Fruit fly (Drosophila melanogaster) whole organism, embryonic: Measurements from ENCODE around the gene spel1.

Source experiments
- BEAF-32 ChIP-seq: fragments of 200-800 bp; sonication (Bioruptor generic); optimal IDR thresholded peaks from 3 replicates; lab custom pipeline; 2017; ENCODE audit warnings: missing biosample characterization, missing genetic modification characterization, mild to moderate bottlenecking, moderate library complexity, missing genetic modification reagents
- Blimp-1 ChIP-seq: fragments of 200-800 bp; sonication (Bioruptor generic); optimal IDR thresholded peaks from 3 replicates; lab custom pipeline; 2018; ENCODE audit warnings: missing biosample characterization, missing genetic modification characterization, mild to moderate bottlenecking, moderate library complexity, missing genetic modification reagents
- CG10147 ChIP-seq: fragments of 200-800 bp; sonication (Bioruptor generic); optimal IDR thresholded peaks from 2 replicates; lab custom pipeline; 2019; ENCODE audit warnings: missing biosample characterization, mild to moderate bottlenecking, missing genetic modification characterization, moderate library complexity
- CG1024 ChIP-seq: fragments of 200-800 bp; sonication (Bioruptor generic); IDR thresholded peaks from 2 replicates; pipeline ENCODE4 v1.3.6; 2022; ENCODE audit warnings: missing biosample characterization, missing genetic modification characterization
- CG12391 ChIP-seq: fragments of 200-800 bp; sonication (Bioruptor generic); optimal IDR thresholded peaks from 3 replicates; lab custom pipeline; 2018; ENCODE audit warnings: missing biosample characterization, mild to moderate bottlenecking, missing genetic modification characterization, moderate library complexity
- CG12744 ChIP-seq: fragments of 200-800 bp; sonication (Bioruptor generic); optimal IDR thresholded peaks from 2 replicates; lab custom pipeline; 2016; ENCODE audit warnings: missing biosample characterization, missing genetic modification characterization
- CG14710 ChIP-seq: fragments of 200-800 bp; sonication (Bioruptor generic); optimal IDR thresholded peaks from 3 replicates; lab custom pipeline; 2019; ENCODE audit warnings: missing biosample characterization, mild to moderate bottlenecking, missing genetic modification characterization, moderate library complexity
- CG15269 ChIP-seq: fragments of 200-800 bp; sonication (Bioruptor generic); optimal IDR thresholded peaks from 2 replicates; lab custom pipeline; 2018; ENCODE audit warnings: missing biosample characterization, mild to moderate bottlenecking, missing genetic modification characterization, moderate library complexity
- CG1529 ChIP-seq: fragments of 200-800 bp; sonication (Bioruptor generic); optimal IDR thresholded peaks from 3 replicates; lab custom pipeline; 2018; ENCODE audit warnings: missing biosample characterization, missing genetic modification characterization
- CG15479 ChIP-seq: fragments of 200-800 bp; sonication (Bioruptor generic); optimal IDR thresholded peaks from 3 replicates; lab custom pipeline; 2019; ENCODE audit warnings: missing biosample characterization, mild to moderate bottlenecking, missing genetic modification characterization, moderate library complexity
- CG15696 ChIP-seq: fragments of 200-800 bp; sonication (Bioruptor generic); optimal IDR thresholded peaks from 2 replicates; lab custom pipeline; 2019; ENCODE audit warnings: missing biosample characterization, mild to moderate bottlenecking, missing genetic modification characterization, moderate library complexity
- CG1603 ChIP-seq: fragments of 200-800 bp; sonication (Bioruptor generic); optimal IDR thresholded peaks from 2 replicates; lab custom pipeline; 2019; ENCODE audit warnings: missing biosample characterization, mild to moderate bottlenecking, missing genetic modification characterization, moderate library complexity
- CG16779 ChIP-seq: fragments of 200-800 bp; sonication (Bioruptor generic); IDR thresholded peaks from 2 replicates; pipeline ENCODE4 v1.3.6; 2022; ENCODE audit warnings: missing biosample characterization, missing genetic modification characterization
- CG2116 ChIP-seq: fragments of 200-800 bp; sonication (Bioruptor generic); optimal IDR thresholded peaks from 3 replicates; lab custom pipeline; 2018; ENCODE audit warnings: missing biosample characterization, mild to moderate bottlenecking, missing genetic modification characterization
- CG2875 ChIP-seq: fragments of 200-800 bp; sonication (Bioruptor generic); optimal IDR thresholded peaks from 2 replicates; lab custom pipeline; 2017; ENCODE audit warnings: missing biosample characterization, mild to moderate bottlenecking, missing genetic modification characterization, missing genetic modification reagents
- CG31441 ChIP-seq: fragments of 200-800 bp; sonication (Bioruptor generic); IDR thresholded peaks from 2 replicates; pipeline ENCODE4 v1.3.6; 2022; ENCODE audit warnings: missing biosample characterization, missing genetic modification characterization
- CG42726 ChIP-seq: fragments of 200-800 bp; sonication (Bioruptor generic); IDR thresholded peaks from 2 replicates; pipeline ENCODE4 v1.3.6; 2022; ENCODE audit warnings: missing biosample characterization, missing genetic modification characterization; ENCODE audit not compliant: partially characterized antibody
- CG4854 ChIP-seq: fragments of 200-800 bp; sonication (Bioruptor generic); optimal IDR thresholded peaks from 2 replicates; lab custom pipeline; 2016; ENCODE audit warnings: missing biosample characterization, missing genetic modification characterization, inconsistent platforms
- CG5245 ChIP-seq: fragments of 200-800 bp; sonication (Bioruptor generic); optimal IDR thresholded peaks from 3 replicates; lab custom pipeline; 2016; ENCODE audit warnings: missing biosample characterization, missing genetic modification characterization
- CG6813 ChIP-seq: fragments of 200-800 bp; sonication (Bioruptor generic); optimal IDR thresholded peaks from 2 replicates; lab custom pipeline; 2017; ENCODE audit warnings: missing biosample characterization, missing genetic modification characterization, mild to moderate bottlenecking, moderate library complexity, missing genetic modification reagents
- CG7271 ChIP-seq: fragments of 200-800 bp; sonication (Bioruptor generic); optimal IDR thresholded peaks from 2 replicates; lab custom pipeline; 2018; ENCODE audit warnings: missing biosample characterization, mild to moderate bottlenecking, missing genetic modification characterization, moderate library complexity
- CG7357 ChIP-seq: fragments of 200-800 bp; sonication (Bioruptor generic); IDR thresholded peaks from 3 replicates; pipeline ENCODE4 v1.3.6; 2022; ENCODE audit warnings: missing biosample characterization, missing genetic modification characterization
- CG7556 ChIP-seq: fragments of 200-800 bp; sonication (Bioruptor generic); optimal IDR thresholded peaks from 2 replicates; lab custom pipeline; 2017; ENCODE audit warnings: missing biosample characterization, mild to moderate bottlenecking, missing genetic modification characterization
- CG8924 ChIP-seq: fragments of 200-800 bp; optimal IDR thresholded peaks from 3 replicates; lab custom pipeline; 2019; ENCODE audit warnings: missing biosample characterization, mild to moderate bottlenecking, missing genetic modification characterization, moderate library complexity
- CTCF ChIP-seq: fragments of 200-800 bp; sonication (Bioruptor generic); optimal IDR thresholded peaks from 2 replicates; lab custom pipeline; 2017; ENCODE audit warnings: missing biosample characterization, mild to moderate bottlenecking, missing genetic modification characterization, moderate library complexity
- Dip2 ChIP-seq: fragments of 200-800 bp; sonication (Bioruptor generic); IDR thresholded peaks from 2 replicates; pipeline ENCODE4 v1.3.6; 2022; ENCODE audit warnings: missing biosample characterization, missing genetic modification characterization
- Doc3 ChIP-seq: fragments of 200-800 bp; sonication (Bioruptor generic); IDR thresholded peaks from 3 replicates; pipeline ENCODE4 v1.3.6; 2022; ENCODE audit warnings: missing biosample characterization, missing genetic modification characterization; ENCODE audit not compliant: partially characterized antibody
- MBD-R2 ChIP-seq: fragments of 200-800 bp; sonication (Bioruptor generic); IDR thresholded peaks from 2 replicates; pipeline ENCODE4 v1.3.6; 2022; ENCODE audit warnings: missing biosample characterization, missing genetic modification characterization
- MESR4 ChIP-seq: fragments of 200-800 bp; sonication (Bioruptor generic); optimal IDR thresholded peaks from 2 replicates; lab custom pipeline; 2018; ENCODE audit warnings: missing biosample characterization, mild to moderate bottlenecking, missing genetic modification characterization, moderate library complexity
- MTF-1 ChIP-seq: fragments of 200-800 bp; sonication (Bioruptor generic); optimal IDR thresholded peaks from 2 replicates; lab custom pipeline; 2018; ENCODE audit warnings: missing biosample characterization, mild to moderate bottlenecking, missing genetic modification characterization, borderline replicate concordance
- NK7.1 ChIP-seq: fragments of 200-800 bp; sonication (Bioruptor generic); optimal IDR thresholded peaks from 3 replicates; lab custom pipeline; 2016; ENCODE audit warnings: missing biosample characterization, missing genetic modification characterization
- Nf-YA ChIP-seq: fragments of 200-800 bp; sonication (Bioruptor generic); IDR thresholded peaks from 2 replicates; pipeline ENCODE4 v1.3.6; 2022; ENCODE audit warnings: missing biosample characterization, missing genetic modification characterization
- Sin3A ChIP-seq: fragments of >200 bp; optimal IDR thresholded peaks from 2 replicates; lab custom pipeline; 2018
- bcd ChIP-seq: fragments of 200-800 bp; sonication (Bioruptor generic); optimal IDR thresholded peaks from 2 replicates; lab custom pipeline; 2017; ENCODE audit warnings: missing biosample characterization, mild to moderate bottlenecking, missing genetic modification characterization
- br ChIP-seq: fragments of >200 bp; optimal IDR thresholded peaks from 2 replicates; lab custom pipeline; 2017
- en ChIP-seq: fragments of 200-800 bp; sonication (Bioruptor generic); optimal IDR thresholded peaks from 2 replicates; lab custom pipeline; 2016; ENCODE audit warnings: missing biosample characterization, missing genetic modification characterization
- fd96Cb ChIP-seq: fragments of 200-800 bp; sonication (Bioruptor generic); optimal IDR thresholded peaks from 2 replicates; lab custom pipeline; 2018; ENCODE audit warnings: missing biosample characterization, mild to moderate bottlenecking, missing genetic modification characterization, moderate library complexity
- gfzf ChIP-seq: fragments of 200-800 bp; sonication (Bioruptor generic); optimal IDR thresholded peaks from 2 replicates; lab custom pipeline; 2016; ENCODE audit warnings: missing biosample characterization, mild to moderate bottlenecking, missing genetic modification characterization, moderate library complexity
- gro ChIP-seq: fragments of 200-800 bp; sonication (Bioruptor generic); optimal IDR thresholded peaks from 2 replicates; lab custom pipeline; 2016; ENCODE audit warnings: missing biosample characterization, missing genetic modification characterization
- gsb ChIP-seq: fragments of 200-800 bp; sonication (Bioruptor generic); IDR thresholded peaks from 2 replicates; pipeline ENCODE4 v1.3.6; 2022; ENCODE audit warnings: missing biosample characterization, missing genetic modification characterization
- inv ChIP-seq: fragments of 200-800 bp; sonication (Bioruptor generic); IDR thresholded peaks from 2 replicates; pipeline ENCODE4 v1.3.6; 2022; ENCODE audit warnings: missing biosample characterization, missing genetic modification characterization; ENCODE audit not compliant: partially characterized antibody
- jigr1 ChIP-seq: fragments of 200-800 bp; sonication (Bioruptor generic); IDR thresholded peaks from 3 replicates; pipeline ENCODE4 v1.3.6; 2022; ENCODE audit warnings: missing biosample characterization, missing genetic modification characterization
- maf-S ChIP-seq: fragments of 200-800 bp; sonication (Bioruptor generic); optimal IDR thresholded peaks from 2 replicates; lab custom pipeline; 2016; ENCODE audit warnings: missing biosample characterization, missing genetic modification characterization
- mirr ChIP-seq: fragments of 200-800 bp; sonication (Bioruptor generic); optimal IDR thresholded peaks from 3 replicates; lab custom pipeline; 2018; ENCODE audit warnings: missing biosample characterization, mild to moderate bottlenecking, missing genetic modification characterization
- nerfin-1 ChIP-seq: fragments of 200-800 bp; sonication (Bioruptor generic); optimal IDR thresholded peaks from 3 replicates; lab custom pipeline; 2019; ENCODE audit warnings: missing biosample characterization, mild to moderate bottlenecking, missing genetic modification characterization, moderate library complexity
- org-1 ChIP-seq: fragments of 200-800 bp; sonication (Bioruptor generic); optimal IDR thresholded peaks from 2 replicates; lab custom pipeline; 2017; ENCODE audit warnings: missing biosample characterization, missing genetic modification characterization
- pnt ChIP-seq: fragments of 200-800 bp; sonication (Bioruptor generic); optimal IDR thresholded peaks from 3 replicates; lab custom pipeline; 2016; ENCODE audit warnings: missing biosample characterization, missing genetic modification characterization
- salm ChIP-seq: fragments of 200-800 bp; sonication (Bioruptor generic); optimal IDR thresholded peaks from 2 replicates; lab custom pipeline; 2018; ENCODE audit warnings: missing biosample characterization, mild to moderate bottlenecking, missing genetic modification characterization
- sisA ChIP-seq: fragments of 200-800 bp; sonication (Bioruptor generic); IDR thresholded peaks from 2 replicates; pipeline ENCODE4 v1.3.6; 2022; ENCODE audit warnings: missing biosample characterization, missing genetic modification characterization
- trh ChIP-seq: fragments of 200-800 bp; sonication (Bioruptor generic); optimal IDR thresholded peaks from 2 replicates; lab custom pipeline; 2016; ENCODE audit warnings: missing biosample characterization, missing genetic modification characterization
- usp ChIP-seq: fragments of >200 bp; optimal IDR thresholded peaks from 2 replicates; lab custom pipeline; 2017; ENCODE audit warnings: missing biosample characterization, missing genetic modification characterization

spel1 gene

dm6 chr2L:14394298-14395064 is 32.6 kb downstream of the spel1 start (continued):
- peak; percentile 40 for TF ChIP-seq nerfin-1
- no peak for TF ChIP-seq CG42726 (GFP tag; lab: Robert Waterston, UW)
- no peak for TF ChIP-seq MBD-R2 (GFP tag; lab: Robert Waterston, UW)
- no peak for TF ChIP-seq Blimp-1
- no peak for TF ChIP-seq Nf-YA
- TF ChIP-seq CG4854 (GFP tag; lab: Kevin White, UChicago): no peak
- TF ChIP-seq CG2116 (GFP tag; lab: Kevin White, UChicago): peak; percentile 14
- no peak for TF ChIP-seq CG2875 (GFP tag; lab: Kevin White, UChicago)
- no peak for TF ChIP-seq CG1529 (GFP tag; lab: Kevin White, UChicago)
- no peak for TF ChIP-seq Doc3
- no peak for TF ChIP-seq CG15696 (tag; lab: Kevin White, UChicago)
- peak; percentile 69 for TF ChIP-seq mirr
- no peak for TF ChIP-seq maf-S
- no peak for TF ChIP-seq fd96Cb (tag; lab: Kevin White, UChicago)
- TF ChIP-seq MESR4 (GFP tag; lab: Kevin White, UChicago): no peak
- peak; percentile 35 for TF ChIP-seq MTF-1
- no peak for TF ChIP-seq Sin3A
- TF ChIP-seq CG10147 (GFP tag; lab: Kevin White, UChicago): peak; percentile 36
- no peak for TF ChIP-seq gfzf (GFP tag; lab: Kevin White, UChicago)
- no peak for TF ChIP-seq CG7357 (GFP tag; lab: Robert Waterston, UW)
- TF ChIP-seq pnt (GFP tag; lab: Kevin White, UChicago): no peak
- TF ChIP-seq en (GFP tag; lab: Kevin White, UChicago): no peak
- no peak for TF ChIP-seq CG15479 (GFP tag; lab: Kevin White, UChicago)
- TF ChIP-seq CG12391 (tag; lab: Kevin White, UChicago): peak; percentile 6
- TF ChIP-seq CG31441 (GFP tag; lab: Robert Waterston, UW): peak; percentile 75
- no peak for TF ChIP-seq Dip2
- peak; percentile 17 for TF ChIP-seq CG8924
- TF ChIP-seq salm (tag; lab: Kevin White, UChicago): no peak
- peak; percentile 42 for TF ChIP-seq CG1603 (tag; lab: Kevin White, UChicago)
- TF ChIP-seq CTCF (GFP tag; lab: Kevin White, UChicago): peak; percentile 56
- no peak for TF ChIP-seq CG1024 (GFP tag; lab: Robert Waterston, UW)
- no peak for TF ChIP-seq CG12744 (GFP tag; lab: Kevin White, UChicago)
- no peak for TF ChIP-seq BEAF-32
- TF ChIP-seq CG7556 (GFP tag; lab: Kevin White, UChicago): peak; percentile 13
- TF ChIP-seq inv (GFP tag; lab: Robert Waterston, UW): no peak
- no peak for TF ChIP-seq sisA (GFP tag; lab: Robert Waterston, UW)
- TF ChIP-seq trh (GFP tag; lab: Kevin White, UChicago): no peak
- peak; percentile 13 for TF ChIP-seq CG6813
- peak; percentile 5; the same call in 1 of the 2 replicates for TF ChIP-seq gsb
- no peak for TF ChIP-seq CG14710
- no peak for TF ChIP-seq NK7.1
- no peak for TF ChIP-seq CG5245 (GFP tag; lab: Kevin White, UChicago)
- no peak for TF ChIP-seq jigr1
- peak; percentile 60 for TF ChIP-seq CG15269 (tag; lab: Kevin White, UChicago)
- peak; percentile 63 for TF ChIP-seq gro (GFP tag; lab: Kevin White, UChicago)
- no peak for TF ChIP-seq br (lab: Kevin White, UChicago)
- TF ChIP-seq usp (GFP tag; lab: Kevin White, UChicago): no peak
- TF ChIP-seq CG7271 (tag; lab: Kevin White, UChicago): peak; percentile 58
- no peak for TF ChIP-seq CG16779 (GFP tag; lab: Robert Waterston, UW)
- TF ChIP-seq org-1 (GFP tag; lab: Kevin White, UChicago): no peak
- TF ChIP-seq bcd: no peak
